Fruit fly (Drosophila melanogaster) S2 (cell line): ENCODE results near the gene Hers.

Source experiments
- CG8478 ChIP-seq: fragments of >200 bp; optimal IDR thresholded peaks from 2 replicates; lab custom pipeline; 2018
- CTCF ChIP-seq, 2 experiments: fragments of >200 bp; optimal IDR thresholded peaks; 2 replicates each; lab custom pipeline; 2018

- TF ChIP-seq CTCF (optimal IDR thresholded peaks at IDR 0.05; lab: Kevin White, UChicago) (peak; percentile 52 to 60), CG8478 (lab: Kevin White, UChicago) (no peak)
Measured at dm6 chrX:19851095-19851988, 14.6 kb upstream of the Hers start.
